Worm (Caenorhabditis elegans) whole organism, L2 larva: ENCODE results near the gene R01H2.1.

Experiments
- C34F6.9 ChIP-seq: fragments of 150-350 bp; optimal IDR thresholded peaks from 2 replicates; lab custom pipeline; 2014; ENCODE audit warnings: missing biosample characterization, missing genetic modification characterization
- F13H6.1 ChIP-seq: sonication (generic microtip); optimal IDR thresholded peaks from 2 replicates; lab custom pipeline; 2016; ENCODE audit warnings: missing genetic modification characterization, missing compliant biosample characterization
- Y55F3AM.14 ChIP-seq: fragments of 200-800 bp; sonication (Bioruptor generic); optimal IDR thresholded peaks from 2 replicates; lab custom pipeline; 2018; ENCODE audit warnings: mild to moderate bottlenecking, missing genetic modification characterization, missing compliant biosample characterization
- alr-1 ChIP-seq: fragments of 150-350 bp; optimal IDR thresholded peaks from 2 replicates; lab custom pipeline; 2014; ENCODE audit warnings: missing biosample characterization, missing genetic modification characterization
- blmp-1 ChIP-seq: sonication (generic microtip); optimal IDR thresholded peaks from 2 replicates; lab custom pipeline; 2017; ENCODE audit warnings: missing genetic modification characterization, mild to moderate bottlenecking, missing compliant biosample characterization, antibody characterized with exemption, moderate library complexity; ENCODE audit not compliant: insufficient read depth
- ceh-16 ChIP-seq: fragments of 150-350 bp; optimal IDR thresholded peaks from 2 replicates; lab custom pipeline; 2014; ENCODE audit warnings: missing biosample characterization, missing genetic modification characterization
- dmd-4 ChIP-seq: sonication (generic microtip); optimal IDR thresholded peaks from 2 replicates; lab custom pipeline; 2017; ENCODE audit warnings: missing biosample characterization, missing genetic modification characterization
- egl-27 ChIP-seq: sonication (generic microtip); optimal IDR thresholded peaks from 3 replicates; lab custom pipeline; 2017; ENCODE audit warnings: missing biosample characterization, missing genetic modification reagents, missing genetic modification characterization
- elt-1 ChIP-seq: fragments of 150-350 bp; optimal IDR thresholded peaks from 2 replicates; lab custom pipeline; 2014; ENCODE audit warnings: missing biosample characterization, missing genetic modification characterization
- elt-3 ChIP-seq: sonication (generic microtip); optimal IDR thresholded peaks from 2 replicates; lab custom pipeline; 2017; ENCODE audit warnings: missing biosample characterization, missing genetic modification characterization
- lin-11 ChIP-seq: fragments of 150-350 bp; sonication (generic microtip); optimal IDR thresholded peaks from 2 replicates; lab custom pipeline; 2014; ENCODE audit warnings: missing biosample characterization, missing genetic modification characterization, inconsistent platforms, mixed read lengths
- lin-13 ChIP-seq: fragments of 150-350 bp; optimal IDR thresholded peaks from 2 replicates; lab custom pipeline; 2014; ENCODE audit warnings: missing biosample characterization, missing genetic modification reagents, missing genetic modification characterization
- lin-39 ChIP-seq: fragments of 150-350 bp; optimal IDR thresholded peaks from 2 replicates; lab custom pipeline; 2014; ENCODE audit warnings: missing biosample characterization, missing genetic modification reagents, missing genetic modification characterization
- lsy-2 ChIP-seq, 2 experiments: fragments of 150-350 bp in 1 of 2; sonication (generic microtip) in 1 of 2; optimal IDR thresholded peaks; 2 replicates each; lab custom pipeline; 2014 to 2017; ENCODE audit warnings: missing biosample characterization in 2 of 2, missing genetic modification characterization in 2 of 2
- mab-5 ChIP-seq: fragments of 150-350 bp; optimal IDR thresholded peaks from 2 replicates; lab custom pipeline; 2014; ENCODE audit warnings: missing biosample characterization, missing genetic modification characterization
- mbf-1 ChIP-seq: sonication (generic microtip); optimal IDR thresholded peaks from 2 replicates; lab custom pipeline; 2017; ENCODE audit warnings: missing biosample characterization, missing genetic modification characterization
- mdl-1 ChIP-seq, 2 experiments: fragments of 150-350 bp in 1 of 2; sonication (generic microtip) in 1 of 2; optimal IDR thresholded peaks; 2 replicates each; lab custom pipeline; 2017; ENCODE audit warnings: missing biosample characterization in 2 of 2, missing genetic modification characterization in 2 of 2
- nhr-10 ChIP-seq: sonication (generic microtip); optimal IDR thresholded peaks from 2 replicates; lab custom pipeline; 2017; ENCODE audit warnings: missing biosample characterization, missing genetic modification characterization
- nhr-11 ChIP-seq: fragments of 150-350 bp; optimal IDR thresholded peaks from 2 replicates; lab custom pipeline; 2014; ENCODE audit warnings: missing biosample characterization, missing genetic modification characterization
- nhr-12 ChIP-seq: fragments of 150-350 bp; optimal IDR thresholded peaks from 2 replicates; lab custom pipeline; 2014; ENCODE audit warnings: missing biosample characterization, missing genetic modification characterization
- nhr-129 ChIP-seq: fragments of 150-350 bp; optimal IDR thresholded peaks from 2 replicates; lab custom pipeline; 2014; ENCODE audit warnings: missing biosample characterization, missing genetic modification characterization
- nhr-21 ChIP-seq: fragments of 150-350 bp; optimal IDR thresholded peaks from 2 replicates; lab custom pipeline; 2014; ENCODE audit warnings: missing biosample characterization, missing genetic modification characterization
- nhr-23 ChIP-seq: fragments of 150-350 bp; optimal IDR thresholded peaks from 2 replicates; lab custom pipeline; 2014; ENCODE audit warnings: missing biosample characterization, missing genetic modification reagents, missing genetic modification characterization
- nhr-237 ChIP-seq: fragments of 150-350 bp; optimal IDR thresholded peaks from 2 replicates; lab custom pipeline; 2014; ENCODE audit warnings: missing biosample characterization, missing genetic modification characterization
- nhr-25 ChIP-seq: fragments of 150-350 bp; sonication (generic microtip); optimal IDR thresholded peaks from 3 replicates; lab custom pipeline; 2014; ENCODE audit warnings: missing biosample characterization, missing genetic modification characterization
- sem-4 ChIP-seq: fragments of 150-350 bp; optimal IDR thresholded peaks from 2 replicates; lab custom pipeline; 2014; ENCODE audit warnings: missing biosample characterization, missing genetic modification reagents, missing genetic modification characterization
- sma-9 ChIP-seq, 2 experiments: fragments of 150-350 bp in 1 of 2; sonication (generic microtip) in 1 of 2; optimal IDR thresholded peaks; 2 replicates each; lab custom pipeline; 2014 to 2016; ENCODE audit warnings: missing genetic modification characterization in 2 of 2, mild to moderate bottlenecking in 1 of 2, missing biosample characterization in 1 of 2, missing compliant biosample characterization in 1 of 2, missing genetic modification reagents in 1 of 2, moderate library complexity in 1 of 2
- snpc-4 ChIP-seq: fragments of 150-350 bp; optimal IDR thresholded peaks from 2 replicates; lab custom pipeline; 2014; ENCODE audit warnings: missing biosample characterization, missing genetic modification characterization
- unc-39 ChIP-seq: fragments of 150-350 bp; optimal IDR thresholded peaks from 2 replicates; lab custom pipeline; 2014; ENCODE audit warnings: missing biosample characterization, missing genetic modification characterization
- unc-55 ChIP-seq: fragments of 150-350 bp; sonication (generic microtip); optimal IDR thresholded peaks from 3 replicates; lab custom pipeline; 2014; ENCODE audit warnings: missing biosample characterization, missing genetic modification reagents, missing genetic modification characterization
- unc-62 ChIP-seq: fragments of 150-350 bp; optimal IDR thresholded peaks from 2 replicates; lab custom pipeline; 2014; ENCODE audit warnings: missing biosample characterization, missing genetic modification reagents, missing genetic modification characterization
- zag-1 ChIP-seq: fragments of 150-350 bp; optimal IDR thresholded peaks from 2 replicates; lab custom pipeline; 2014; ENCODE audit warnings: missing biosample characterization, missing genetic modification characterization
- ztf-11 ChIP-seq: sonication (generic microtip); optimal IDR thresholded peaks from 2 replicates; lab custom pipeline; 2017; ENCODE audit warnings: missing biosample characterization, missing genetic modification characterization
- ztf-4 ChIP-seq: fragments of 150-350 bp; optimal IDR thresholded peaks from 2 replicates; lab custom pipeline; 2014; ENCODE audit warnings: missing biosample characterization, missing genetic modification characterization

The R01H2.1 gene

ce11 chrIII:7091042-7091441 lies 28.4 kb downstream of the R01H2.1 start, which contains the start of gene ZK418.2:
Gene ZK418.2 (plus strand): TSS chrIII:7091342.
- no peak for TF ChIP-seq blmp-1 (tag; lab: Kevin White, UChicago)
- TF ChIP-seq nhr-12, result no peak
- no peak for TF ChIP-seq elt-1 (tag; lab: Kevin White, UChicago)
- TF ChIP-seq mbf-1 (tag; lab: Kevin White, UChicago), result no peak
- no peak for TF ChIP-seq F13H6.1 (tag; lab: Kevin White, UChicago)
- TF ChIP-seq snpc-4 (tag; lab: Kevin White, UChicago), result no peak

- peak; percentile 20 for TF ChIP-seq sma-9 (GFP tag; optimal IDR thresholded peaks at IDR 0.05; lab: Kevin White, UChicago)
- TF ChIP-seq sma-9 (tag; optimal IDR thresholded peaks at IDR 0.05; lab: Kevin White, UChicago), result no peak
- no peak for TF ChIP-seq C34F6.9 (tag; lab: Kevin White, UChicago)
- no peak for TF ChIP-seq blmp-1 (tag; lab: Kevin White, UChicago)
- TF ChIP-seq lsy-2 (tag; optimal IDR thresholded peaks at IDR 0.05; lab: Kevin White, UChicago), result peak in 1 of 2 experiments; percentile 4
- TF ChIP-seq alr-1, result no peak
- TF ChIP-seq, all 48 proteins: peak for 2
These were observed 32.5 kb downstream of the R01H2.1 start, which contains the start of gene nhr-9 for ce11 chrIII:7095156-7095555. Gene nhr-9 (plus strand): TSS chrIII:7095462.

DNA sequence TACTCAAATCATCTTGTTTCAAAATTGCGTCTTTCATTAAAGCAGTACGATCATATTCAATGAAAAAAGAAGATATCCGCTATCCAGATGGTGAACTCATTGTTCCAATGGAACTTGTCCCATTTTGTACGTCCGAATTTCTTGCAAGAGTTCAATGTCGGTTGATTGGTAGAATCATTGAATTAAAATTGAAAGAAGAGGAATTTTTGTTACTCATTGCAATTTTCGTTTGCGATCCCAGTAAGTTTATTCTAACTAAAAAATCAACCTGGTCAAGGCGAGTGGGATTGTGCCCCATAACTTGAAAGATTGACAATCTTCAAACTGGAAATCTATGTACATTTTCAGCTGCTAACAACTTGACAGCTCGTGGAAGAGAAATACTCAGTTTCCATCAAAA lies 33.8 kb downstream of the R01H2.1 start:
- no peak for TF ChIP-seq lin-13
- TF ChIP-seq nhr-237 (tag; lab: Kevin White, UChicago), result no peak
- TF ChIP-seq nhr-25 (tag; lab: Kevin White, UChicago), result no peak
- no peak for TF ChIP-seq zag-1
- TF ChIP-seq mbf-1 (tag; lab: Kevin White, UChicago), result no peak
- TF ChIP-seq lsy-2 (tag; optimal IDR thresholded peaks at IDR 0.05; lab: Kevin White, UChicago), result no peak
- no peak for TF ChIP-seq lin-39 (tag; lab: Kevin White, UChicago)
- TF ChIP-seq alr-1, result no peak
- TF ChIP-seq unc-62 (GFP tag; lab: Kevin White, UChicago), result no peak
- TF ChIP-seq nhr-12, result no peak
- no peak for TF ChIP-seq unc-39 (tag; lab: Kevin White, UChicago)
- no peak for TF ChIP-seq snpc-4 (tag; lab: Kevin White, UChicago)
- TF ChIP-seq nhr-23 (tag; lab: Kevin White, UChicago), result no peak
- TF ChIP-seq lin-11 (tag; lab: Kevin White, UChicago), result no peak
- no peak for TF ChIP-seq nhr-10 (tag; lab: Kevin White, UChicago)
- no peak for TF ChIP-seq unc-55
- TF ChIP-seq blmp-1 (tag; lab: Kevin White, UChicago), result no peak
- no peak for TF ChIP-seq egl-27 (tag; lab: Kevin White, UChicago)

DNA sequence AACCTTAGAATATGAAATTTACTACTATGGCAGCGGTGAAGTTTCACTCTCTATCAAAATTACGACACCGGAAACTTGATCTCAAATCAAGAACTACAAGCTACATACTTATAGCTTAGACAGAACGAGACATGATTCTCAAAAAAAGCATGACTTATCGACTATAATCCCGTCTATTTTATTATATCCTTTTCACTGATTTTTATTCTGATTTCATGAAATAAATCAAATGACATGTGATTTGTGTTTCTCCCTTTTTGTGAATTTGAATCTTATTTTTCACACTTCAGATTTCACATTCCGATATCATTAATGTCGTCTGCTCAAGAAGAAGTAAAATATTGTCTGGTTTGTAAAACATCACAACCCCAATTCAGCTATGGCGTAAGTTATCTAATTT lies 37.3 kb downstream of the R01H2.1 start, which contains the start of gene ZK418.11:
ZK418.11 (plus strand) TSS at position 289 of the 400 bp plus-strand sequence.
- TF ChIP-seq nhr-21 (tag; lab: Kevin White, UChicago) (no peak), unc-39 (tag; lab: Kevin White, UChicago) (no peak), F13H6.1 (tag; lab: Kevin White, UChicago) (no peak), sem-4 (no peak), lin-39 (tag; lab: Kevin White, UChicago) (no peak), nhr-11 (tag; lab: Kevin White, UChicago) (no peak), mdl-1 (tag; optimal IDR thresholded peaks at IDR 0.05; lab: Kevin White, UChicago) (no peak), unc-62 (GFP tag; lab: Kevin White, UChicago) (no peak), ceh-16 (no peak), elt-1 (tag; lab: Kevin White, UChicago) (no peak), nhr-129 (no peak), lsy-2 (tag; optimal IDR thresholded peaks at IDR 0.05; lab: Kevin White, UChicago) (no peak), nhr-23 (tag; lab: Kevin White, UChicago) (no peak), dmd-4 (tag; lab: Kevin White, UChicago) (no peak), nhr-237 (tag; lab: Kevin White, UChicago) (no peak), mab-5 (tag; lab: Kevin White, UChicago) (no peak), elt-3 (tag; lab: Kevin White, UChicago) (no peak)

DNA sequence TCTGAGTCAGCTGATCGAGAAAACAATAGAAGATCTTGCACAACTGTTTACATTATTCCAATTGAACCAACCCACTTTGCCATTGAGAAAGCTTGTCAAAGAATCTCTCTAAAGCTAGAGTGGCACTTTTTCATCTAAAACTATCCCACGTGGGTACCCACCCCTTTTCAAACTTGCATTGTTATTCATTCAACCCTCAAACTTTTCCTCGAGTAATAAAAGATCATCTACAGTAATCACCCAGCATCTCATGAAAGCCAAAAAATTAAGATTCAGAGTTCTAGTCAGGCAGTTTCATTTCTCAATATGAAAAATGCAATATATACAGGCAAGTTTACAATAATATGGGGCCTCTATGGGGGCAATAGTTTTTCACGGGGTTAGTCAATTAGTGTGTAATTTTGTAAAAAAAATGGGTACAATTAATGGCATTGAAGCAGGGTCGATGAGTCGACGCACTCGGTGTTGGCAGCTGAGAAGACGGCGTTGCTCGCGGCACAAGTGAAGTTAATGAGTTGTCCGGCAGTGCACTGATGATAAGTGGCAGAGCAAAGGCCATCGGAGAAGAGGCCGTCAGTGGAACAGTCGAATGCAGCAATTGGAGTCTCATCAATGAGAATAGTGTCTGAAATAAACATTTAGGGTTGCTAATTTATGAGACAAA lies 39.3 kb downstream of the R01H2.1 start:
- TF ChIP-seq lsy-2 (tag; optimal IDR thresholded peaks at IDR 0.05; lab: Kevin White, UChicago) (no peak), unc-55 (no peak), Y55F3AM.14 (GFP tag; lab: Kevin White, UChicago) (no peak), C34F6.9 (tag; lab: Kevin White, UChicago) (no peak), ztf-4 (tag; lab: Kevin White, UChicago) (no peak), mab-5 (tag; lab: Kevin White, UChicago) (no peak), ztf-11 (tag; lab: Kevin White, UChicago) (no peak)
